Worm (Caenorhabditis elegans): ENCODE measurements around the gene T11F9.7.

DNA sequence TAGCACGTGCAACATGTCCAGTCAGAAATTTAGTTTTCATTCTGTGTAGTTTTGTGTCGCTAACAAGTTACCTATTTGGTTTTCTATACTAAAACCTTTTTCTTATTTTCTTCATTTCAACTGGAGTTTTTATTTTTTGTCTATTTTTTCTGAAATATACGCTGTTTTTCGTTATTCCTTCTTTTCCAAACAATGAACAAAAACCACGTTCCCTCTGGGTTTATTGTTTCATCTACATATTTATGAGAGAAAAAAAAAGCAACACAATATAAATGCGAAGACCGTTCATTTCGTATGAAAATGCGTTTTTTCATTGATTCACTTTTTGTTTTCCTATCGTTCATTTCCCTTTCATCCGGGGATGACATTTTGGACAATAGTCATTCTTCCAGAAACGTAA lies 3.7 kb downstream of the T11F9.7 start, which contains the start of gene T11F9.22:
- TF ChIP-seq pha-4 (tag; optimal IDR thresholded peaks at IDR 0.05), result no peak
- TF ChIP-seq unc-62 (GFP tag; optimal IDR thresholded peaks at IDR 0.05), result no peak
- no peak for TF ChIP-seq fos-1 (tag; optimal IDR thresholded peaks at IDR 0.05)
- TF ChIP-seq ceh-16 (tag; optimal IDR thresholded peaks at IDR 0.05), result no peak
- TF ChIP-seq nhr-76 (tag; optimal IDR thresholded peaks at IDR 0.05), result no peak
- no peak for TF ChIP-seq R02D3.7 (tag; optimal IDR thresholded peaks at IDR 0.05)
- no peak for TF ChIP-seq snpc-4 (tag; optimal IDR thresholded peaks at IDR 0.05)
- TF ChIP-seq lin-15B (tag; optimal IDR thresholded peaks at IDR 0.05), result no peak
- TF ChIP-seq tbx-2 (tag; optimal IDR thresholded peaks at IDR 0.05), result no peak
- no peak for TF ChIP-seq nfya-1 (tag; optimal IDR thresholded peaks at IDR 0.05; ENCODE audit: insufficient read depth)
- no peak for TF ChIP-seq ZK546.5 (tag; optimal IDR thresholded peaks at IDR 0.05)
- no peak for TF ChIP-seq daf-12 (tag; optimal IDR thresholded peaks at IDR 0.05)
- no peak for TF ChIP-seq hmg-11 (tag; optimal IDR thresholded peaks at IDR 0.05)

Data from whole organism, L3 larva.